Fruit fly (Drosophila melanogaster): ENCODE measurements around the gene Tpc1.

Gene Tpc1

DNA sequence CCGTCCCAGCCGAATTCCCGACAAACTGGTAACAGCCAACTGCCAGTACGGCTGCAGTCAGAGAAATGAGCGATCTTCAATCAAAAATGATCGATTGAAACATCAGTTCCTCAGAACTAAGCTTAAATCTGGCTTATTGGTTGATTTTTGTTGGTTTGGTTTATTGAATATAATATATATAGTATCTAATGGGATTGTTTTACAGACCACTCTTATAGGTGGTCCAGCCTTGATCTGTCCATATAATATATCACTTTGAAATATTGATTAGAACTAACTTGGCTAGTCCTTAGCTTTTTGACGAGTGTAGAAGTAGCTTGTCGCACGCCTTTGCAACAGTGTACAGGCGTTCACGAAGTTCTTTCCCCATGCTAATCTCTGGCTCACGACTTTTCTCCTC lies 39.6 kb downstream of the Tpc1 start:
- no peak for TF ChIP-seq rn (GFP tag; IDR thresholded peaks at IDR 0.05)
- TF ChIP-seq CG9948 (tag; optimal IDR thresholded peaks at IDR 0.05): peak; percentile 37
- peak; percentile 47 for TF ChIP-seq CG8301 (tag; optimal IDR thresholded peaks at IDR 0.05)
- TF ChIP-seq gl (tag; optimal IDR thresholded peaks at IDR 0.05): peak; percentile 11
- TF ChIP-seq CG8159 (tag; optimal IDR thresholded peaks at IDR 0.05): peak; percentile 52
- no peak for TF ChIP-seq CG32121 (GFP tag; IDR thresholded peaks at IDR 0.05)
- TF ChIP-seq CG4496 (GFP tag; IDR thresholded peaks at IDR 0.05): no peak
- TF ChIP-seq CG17806 (tag; optimal IDR thresholded peaks at IDR 0.05): peak; percentile 42
- no peak for TF ChIP-seq CG10348 (GFP tag; IDR thresholded peaks at IDR 0.05)
- peak; percentile 44 for TF ChIP-seq CG15710 (tag; optimal IDR thresholded peaks at IDR 0.05)
- no peak for TF ChIP-seq Snoo (tag; optimal IDR thresholded peaks at IDR 0.05)
- no peak for TF ChIP-seq D1 (tag; optimal IDR thresholded peaks at IDR 0.05)
- no peak for TF ChIP-seq fd96Ca (GFP tag; IDR thresholded peaks at IDR 0.05)
- peak; percentile 75 for TF ChIP-seq CG14655 (GFP tag; optimal IDR thresholded peaks at IDR 0.05)
- TF ChIP-seq CG13204 (GFP tag; optimal IDR thresholded peaks at IDR 0.05): peak; percentile 42
- no peak for TF ChIP-seq Pif1B (GFP tag; optimal IDR thresholded peaks at IDR 0.05)
- TF ChIP-seq Pif1A (GFP tag; optimal IDR thresholded peaks at IDR 0.05): no peak
- TF ChIP-seq CG34367 (tag; optimal IDR thresholded peaks at IDR 0.05): peak; percentile 32
- TF ChIP-seq EcR (GFP tag; optimal IDR thresholded peaks at IDR 0.05): no peak
- no peak for TF ChIP-seq Ets98B (GFP tag; IDR thresholded peaks at IDR 0.05)
- TF ChIP-seq CG12605 (GFP tag; IDR thresholded peaks at IDR 0.05): no peak

DNA sequence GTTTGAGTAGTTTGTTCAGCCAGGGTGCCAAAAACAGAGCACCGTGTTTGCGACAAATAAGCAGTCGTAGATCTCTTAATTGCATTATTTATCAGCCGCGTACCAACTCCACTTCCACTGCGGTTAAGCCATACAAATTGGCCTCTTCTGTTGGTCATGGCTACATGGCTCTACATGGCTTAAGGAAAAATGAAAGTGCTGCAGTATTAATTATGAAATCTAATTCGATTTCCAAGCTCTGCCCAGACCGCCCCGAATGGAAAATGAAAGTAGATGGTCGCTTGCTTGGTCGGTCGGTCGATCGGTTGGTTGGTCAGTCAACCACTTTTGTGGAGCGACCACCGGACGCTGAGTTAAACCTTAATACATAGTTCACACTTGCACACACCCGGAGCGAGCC lies 45.1 kb downstream of the Tpc1 start:
- TF ChIP-seq CG14655 (GFP tag; optimal IDR thresholded peaks at IDR 0.05) (no peak), CG8159 (tag; optimal IDR thresholded peaks at IDR 0.05) (no peak), CG13204 (GFP tag; optimal IDR thresholded peaks at IDR 0.05) (no peak), EcR (GFP tag; optimal IDR thresholded peaks at IDR 0.05) (no peak), CG17806 (tag; optimal IDR thresholded peaks at IDR 0.05) (no peak), Ets98B (GFP tag; IDR thresholded peaks at IDR 0.05) (no peak), CG8301 (tag; optimal IDR thresholded peaks at IDR 0.05) (no peak), CG10348 (GFP tag; IDR thresholded peaks at IDR 0.05) (no peak), Snoo (tag; optimal IDR thresholded peaks at IDR 0.05) (no peak), CG4496 (GFP tag; IDR thresholded peaks at IDR 0.05) (no peak)

dm6 chr3R:10834893-10835292 lies 47.1 kb downstream of the Tpc1 start:
- peak; percentile 97 for TF ChIP-seq CG4496 (GFP tag; IDR thresholded peaks at IDR 0.05)
- TF ChIP-seq CG12605 (GFP tag; IDR thresholded peaks at IDR 0.05): peak; percentile 96
- TF ChIP-seq D1 (tag; optimal IDR thresholded peaks at IDR 0.05): peak; percentile 68
- peak; percentile 96 for TF ChIP-seq CG8301 (tag; optimal IDR thresholded peaks at IDR 0.05)
- peak; percentile 94 for TF ChIP-seq CG17806 (tag; optimal IDR thresholded peaks at IDR 0.05)
- peak; percentile 96 for TF ChIP-seq Pif1B (GFP tag; optimal IDR thresholded peaks at IDR 0.05)
- TF ChIP-seq CG34367 (tag; optimal IDR thresholded peaks at IDR 0.05): peak; percentile 95
- TF ChIP-seq Pif1A (GFP tag; optimal IDR thresholded peaks at IDR 0.05): peak; percentile 96
- TF ChIP-seq CG8159 (tag; optimal IDR thresholded peaks at IDR 0.05): peak; percentile 93
- peak; percentile 93 for TF ChIP-seq CG32121 (GFP tag; IDR thresholded peaks at IDR 0.05)
- TF ChIP-seq gl (tag; optimal IDR thresholded peaks at IDR 0.05): peak; percentile 92
- TF ChIP-seq Snoo (tag; optimal IDR thresholded peaks at IDR 0.05): peak; percentile 96
- TF ChIP-seq Ets98B (GFP tag; IDR thresholded peaks at IDR 0.05): peak; percentile 96
- TF ChIP-seq EcR (GFP tag; optimal IDR thresholded peaks at IDR 0.05): peak; percentile 67
- TF ChIP-seq fd96Ca (GFP tag; IDR thresholded peaks at IDR 0.05): peak; percentile 97
- peak; percentile 92 for TF ChIP-seq rn (GFP tag; IDR thresholded peaks at IDR 0.05)
- TF ChIP-seq CG13204 (GFP tag; optimal IDR thresholded peaks at IDR 0.05): peak; percentile 96
- TF ChIP-seq CG14655 (GFP tag; optimal IDR thresholded peaks at IDR 0.05): peak; percentile 96
- TF ChIP-seq CG10348 (GFP tag; IDR thresholded peaks at IDR 0.05): peak; percentile 75
- TF ChIP-seq CG15710 (tag; optimal IDR thresholded peaks at IDR 0.05): peak; percentile 94
- peak; percentile 94 for TF ChIP-seq CG9948 (tag; optimal IDR thresholded peaks at IDR 0.05)

- TF ChIP-seq CG9948 (tag; optimal IDR thresholded peaks at IDR 0.05) (peak; percentile 89), CG15710 (tag; optimal IDR thresholded peaks at IDR 0.05) (peak; percentile 73), gl (tag; optimal IDR thresholded peaks at IDR 0.05) (peak; percentile 91), CG14655 (GFP tag; optimal IDR thresholded peaks at IDR 0.05) (peak; percentile 96), Pif1A (GFP tag; optimal IDR thresholded peaks at IDR 0.05) (peak; percentile 92), Snoo (tag; optimal IDR thresholded peaks at IDR 0.05) (peak; percentile 27), CG4496 (GFP tag; IDR thresholded peaks at IDR 0.05) (peak; percentile 96), CG32121 (GFP tag; IDR thresholded peaks at IDR 0.05) (peak; percentile 93), CG8301 (tag; optimal IDR thresholded peaks at IDR 0.05) (peak; percentile 96), CG8159 (tag; optimal IDR thresholded peaks at IDR 0.05) (peak; percentile 91), CG13204 (GFP tag; optimal IDR thresholded peaks at IDR 0.05) (peak; percentile 37), rn (GFP tag; IDR thresholded peaks at IDR 0.05) (peak; percentile 79), CG10348 (GFP tag; IDR thresholded peaks at IDR 0.05) (peak; percentile 38; the same call in 1 of the 2 replicates), CG17806 (tag; optimal IDR thresholded peaks at IDR 0.05) (peak; percentile 94), CG12605 (GFP tag; IDR thresholded peaks at IDR 0.05) (peak; percentile 77), Ets98B (GFP tag; IDR thresholded peaks at IDR 0.05) (peak; percentile 90), CG34367 (tag; optimal IDR thresholded peaks at IDR 0.05) (peak; percentile 62), fd96Ca (GFP tag; IDR thresholded peaks at IDR 0.05) (peak; percentile 97), D1 (tag; optimal IDR thresholded peaks at IDR 0.05) (peak; percentile 72), EcR (GFP tag; optimal IDR thresholded peaks at IDR 0.05) (no peak), Pif1B (GFP tag; optimal IDR thresholded peaks at IDR 0.05) (peak; percentile 88)
Observed at dm6 chr3R:10832526-10833165, 49.3 kb downstream of the Tpc1 start.

dm6 chr3R:10829746-10830145 lies 52.2 kb downstream of the Tpc1 start:
- TF ChIP-seq gl (tag; optimal IDR thresholded peaks at IDR 0.05) (peak; percentile 23), CG8159 (tag; optimal IDR thresholded peaks at IDR 0.05) (peak; percentile 80), CG13204 (GFP tag; optimal IDR thresholded peaks at IDR 0.05) (no peak), CG15710 (tag; optimal IDR thresholded peaks at IDR 0.05) (peak; percentile 77), Snoo (tag; optimal IDR thresholded peaks at IDR 0.05) (no peak), CG32121 (GFP tag; IDR thresholded peaks at IDR 0.05) (no peak), fd96Ca (GFP tag; IDR thresholded peaks at IDR 0.05) (no peak), rn (GFP tag; IDR thresholded peaks at IDR 0.05) (no peak), Pif1A (GFP tag; optimal IDR thresholded peaks at IDR 0.05) (peak; percentile 42), CG34367 (tag; optimal IDR thresholded peaks at IDR 0.05) (peak; percentile 70), CG17806 (tag; optimal IDR thresholded peaks at IDR 0.05) (peak; percentile 72), Pif1B (GFP tag; optimal IDR thresholded peaks at IDR 0.05) (peak; percentile 14), CG8301 (tag; optimal IDR thresholded peaks at IDR 0.05) (peak; percentile 54), CG12605 (GFP tag; IDR thresholded peaks at IDR 0.05) (no peak), Ets98B (GFP tag; IDR thresholded peaks at IDR 0.05) (no peak), D1 (tag; optimal IDR thresholded peaks at IDR 0.05) (no peak), CG9948 (tag; optimal IDR thresholded peaks at IDR 0.05) (peak; percentile 74), CG14655 (GFP tag; optimal IDR thresholded peaks at IDR 0.05) (peak; percentile 67), EcR (GFP tag; optimal IDR thresholded peaks at IDR 0.05) (no peak), CG10348 (GFP tag; IDR thresholded peaks at IDR 0.05) (no peak), CG4496 (GFP tag; IDR thresholded peaks at IDR 0.05) (no peak)
